Fruit fly (Drosophila melanogaster): ENCODE measurements around the gene CG16888.

DNA sequence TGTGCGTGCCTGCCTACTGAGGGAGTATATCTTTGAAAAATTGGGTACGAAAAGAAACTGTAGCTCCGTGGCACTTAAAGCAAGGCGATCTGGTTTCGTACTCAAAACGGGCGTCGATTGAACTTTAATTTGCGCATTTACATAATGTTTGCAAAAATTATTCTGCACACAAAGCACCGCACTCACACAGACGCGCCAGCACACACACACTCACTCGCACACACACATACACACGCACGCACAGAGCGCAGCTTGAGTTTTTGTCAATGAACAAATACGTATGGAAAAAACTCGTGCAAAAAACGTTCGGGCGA lies 33.3 kb downstream of the CG16888 start:
- TF ChIP-seq CG8478 (optimal IDR thresholded peaks at IDR 0.05) (no peak), usp (GFP tag; optimal IDR thresholded peaks at IDR 0.05) (no peak), Dll (optimal IDR thresholded peaks at IDR 0.05) (no peak)

Measured in whole organism.